Worm (Caenorhabditis elegans): ENCODE data around the gene elo-7.
A peak's percentile ranks its signal among the peaks of the same experiment; 100 is the strongest.

ce11 chrIV:9513360-9513777, 16.4 kb upstream of the elo-7 start:
- TF ChIP-seq aly-2 (tag; optimal IDR thresholded peaks at IDR 0.05) = no peak
- TF ChIP-seq lin-13 (GFP tag; optimal IDR thresholded peaks at IDR 0.05) = no peak
- peak in 2 of 3 experiments; percentile 33 to 37 for TF ChIP-seq dpl-1 (GFP tag; optimal IDR thresholded peaks at IDR 0.05)
- TF ChIP-seq nhr-12 (tag; optimal IDR thresholded peaks at IDR 0.05) = no peak
- no peak for TF ChIP-seq nhr-76 (tag; optimal IDR thresholded peaks at IDR 0.05)
- no peak for TF ChIP-seq nhr-237 (tag; optimal IDR thresholded peaks at IDR 0.05)
- TF ChIP-seq ztf-4 (tag; optimal IDR thresholded peaks at IDR 0.05) = peak; percentile 15
- peak; percentile 89 for TF ChIP-seq snpc-4 (tag; optimal IDR thresholded peaks at IDR 0.05)
- no peak for TF ChIP-seq unc-130 (tag; optimal IDR thresholded peaks at IDR 0.05)
- no peak for TF ChIP-seq ceh-63 (GFP tag; optimal IDR thresholded peaks at IDR 0.05)
- no peak for TF ChIP-seq C04F5.9 (tag; optimal IDR thresholded peaks at IDR 0.05)
- no peak for TF ChIP-seq ztf-11 (tag; optimal IDR thresholded peaks at IDR 0.05)
- peak in 1 of 6 experiments; percentile 51 for TF ChIP-seq elt-3 (tag; optimal IDR thresholded peaks at IDR 0.05)
